Fruit fly (Drosophila melanogaster) whole organism, prepupa: ENCODE measurements around the gene CG7912.

ENCODE experiments used
- CG10631 ChIP-seq: fragments of 200-800 bp; sonication (Bioruptor generic); optimal IDR thresholded peaks from 2 replicates; lab custom pipeline; 2016; ENCODE audit warnings: missing biosample characterization, missing genetic modification characterization
- CG10669 ChIP-seq: fragments of 200-800 bp; sonication (Bioruptor generic); optimal IDR thresholded peaks from 3 replicates; lab custom pipeline; 2018; ENCODE audit warnings: missing biosample characterization, mild to moderate bottlenecking, missing genetic modification characterization, moderate library complexity
- CG11294 ChIP-seq: fragments of 200-800 bp; sonication (Bioruptor generic); IDR thresholded peaks from 2 replicates; pipeline ENCODE4 v1.3.6; 2022; ENCODE audit warnings: missing biosample characterization, missing genetic modification characterization
- CG11902 ChIP-seq: fragments of 200-800 bp; sonication (Bioruptor generic); optimal IDR thresholded peaks from 3 replicates; lab custom pipeline; 2016; ENCODE audit warnings: missing biosample characterization, missing genetic modification characterization
- CG15336 ChIP-seq: fragments of 200-800 bp; sonication (Bioruptor generic); IDR thresholded peaks from 2 replicates; pipeline ENCODE4 v1.3.6; 2022; ENCODE audit warnings: missing biosample characterization, missing genetic modification characterization
- CG1621 ChIP-seq: fragments of 200-800 bp; sonication (Bioruptor generic); optimal IDR thresholded peaks from 3 replicates; lab custom pipeline; 2018; ENCODE audit warnings: missing biosample characterization, mild to moderate bottlenecking, missing genetic modification characterization
- CG31627 ChIP-seq: fragments of 200-800 bp; sonication (Bioruptor generic); optimal IDR thresholded peaks from 3 replicates; lab custom pipeline; 2016; ENCODE audit warnings: missing biosample characterization, missing genetic modification characterization
- CG32006 ChIP-seq: fragments of 200-800 bp; sonication (Bioruptor generic); optimal IDR thresholded peaks from 3 replicates; lab custom pipeline; 2017; ENCODE audit warnings: missing biosample characterization, mild to moderate bottlenecking, missing genetic modification characterization
- CG4318 ChIP-seq: fragments of 200-800 bp; sonication (Bioruptor generic); optimal IDR thresholded peaks from 3 replicates; lab custom pipeline; 2017; ENCODE audit warnings: missing biosample characterization, mild to moderate bottlenecking, missing genetic modification characterization
- CG6163 ChIP-seq: fragments of 200-800 bp; sonication (Bioruptor generic); IDR thresholded peaks from 3 replicates; pipeline ENCODE4 v1.3.6; 2022; ENCODE audit warnings: missing biosample characterization, missing genetic modification characterization
- CG6792 ChIP-seq: fragments of 200-800 bp; sonication (Bioruptor generic); optimal IDR thresholded peaks from 3 replicates; lab custom pipeline; 2016; ENCODE audit warnings: missing biosample characterization, missing genetic modification characterization
- CG6808 ChIP-seq: fragments of 200-800 bp; sonication (Bioruptor generic); optimal IDR thresholded peaks from 3 replicates; lab custom pipeline; 2017; ENCODE audit warnings: missing biosample characterization, missing genetic modification characterization, mild to moderate bottlenecking, moderate library complexity, missing genetic modification reagents
- CG6854 ChIP-seq: fragments of 200-800 bp; sonication (Bioruptor generic); optimal IDR thresholded peaks from 2 replicates; lab custom pipeline; 2017; ENCODE audit warnings: missing biosample characterization, mild to moderate bottlenecking, missing genetic modification characterization
- CG8119 ChIP-seq: fragments of 200-800 bp; sonication (Bioruptor generic); IDR thresholded peaks from 3 replicates; pipeline ENCODE4 v1.3.6; 2022; ENCODE audit warnings: missing biosample characterization, missing genetic modification characterization
- CG8632 ChIP-seq: fragments of 200-800 bp; sonication (Bioruptor generic); optimal IDR thresholded peaks from 3 replicates; lab custom pipeline; 2016; ENCODE audit warnings: missing biosample characterization, missing genetic modification characterization
- Eip78C ChIP-seq: fragments of 200-800 bp; sonication (Bioruptor generic); peaks from one replicate; lab custom pipeline; 2016; ENCODE audit warnings: missing biosample characterization, missing genetic modification characterization
- Eip93F ChIP-seq: fragments of 200-800 bp; sonication (Bioruptor generic); optimal IDR thresholded peaks from 2 replicates; lab custom pipeline; 2016; ENCODE audit warnings: missing biosample characterization, mild to moderate bottlenecking, missing genetic modification characterization
- Ets96B ChIP-seq: fragments of 200-800 bp; optimal IDR thresholded peaks from 2 replicates; lab custom pipeline; 2019; ENCODE audit warnings: missing biosample characterization, mild to moderate bottlenecking, missing genetic modification characterization, moderate library complexity
- Gug ChIP-seq: fragments of 200-800 bp; sonication (Bioruptor generic); IDR thresholded peaks from 2 replicates; pipeline ENCODE4 v1.3.6; 2022; ENCODE audit warnings: missing biosample characterization, missing genetic modification characterization
- Hr4 ChIP-seq: fragments of 200-800 bp; sonication (Bioruptor generic); optimal IDR thresholded peaks from 3 replicates; lab custom pipeline; 2016; ENCODE audit warnings: missing biosample characterization, missing genetic modification characterization
- Lpt ChIP-seq: fragments of 200-800 bp; sonication (Bioruptor generic); optimal IDR thresholded peaks from 3 replicates; lab custom pipeline; 2016; ENCODE audit warnings: missing biosample characterization, missing genetic modification characterization
- Met ChIP-seq: fragments of 200-800 bp; sonication (Bioruptor generic); optimal IDR thresholded peaks from 3 replicates; lab custom pipeline; 2016; ENCODE audit warnings: missing biosample characterization, missing genetic modification characterization
- OdsH ChIP-seq: fragments of 200-800 bp; sonication (Bioruptor generic); optimal IDR thresholded peaks from 3 replicates; lab custom pipeline; 2016; ENCODE audit warnings: missing biosample characterization, missing genetic modification characterization
- Sox14 ChIP-seq: fragments of 200-800 bp; sonication (Bioruptor generic); optimal IDR thresholded peaks from 3 replicates; lab custom pipeline; 2016; ENCODE audit warnings: missing biosample characterization, missing genetic modification characterization
- achi ChIP-seq: fragments of 200-800 bp; sonication (Bioruptor generic); optimal IDR thresholded peaks from 3 replicates; lab custom pipeline; 2016; ENCODE audit warnings: missing biosample characterization, missing genetic modification characterization
- acj6 ChIP-seq: fragments of 200-800 bp; sonication (Bioruptor generic); optimal IDR thresholded peaks from 3 replicates; lab custom pipeline; 2016; ENCODE audit warnings: missing biosample characterization, missing genetic modification characterization
- cyc ChIP-seq: fragments of 200-800 bp; sonication (Bioruptor generic); optimal IDR thresholded peaks from 3 replicates; lab custom pipeline; 2016; ENCODE audit warnings: missing biosample characterization, missing genetic modification characterization
- dac ChIP-seq: fragments of 200-800 bp; sonication (Bioruptor generic); optimal IDR thresholded peaks from 2 replicates; lab custom pipeline; 2017; ENCODE audit warnings: missing biosample characterization, mild to moderate bottlenecking, missing genetic modification characterization
- eg ChIP-seq: fragments of 200-800 bp; sonication (Bioruptor generic); IDR thresholded peaks from 3 replicates; pipeline ENCODE4 v1.3.6; 2022; ENCODE audit warnings: missing biosample characterization, missing genetic modification characterization
- esn ChIP-seq: fragments of 200-800 bp; sonication (Bioruptor generic); optimal IDR thresholded peaks from 2 replicates; lab custom pipeline; 2016; ENCODE audit warnings: missing biosample characterization, mild to moderate bottlenecking, missing genetic modification characterization, moderate library complexity
- fkh ChIP-seq: fragments of 200-800 bp; sonication (Bioruptor generic); optimal IDR thresholded peaks from 3 replicates; lab custom pipeline; 2017; ENCODE audit warnings: missing biosample characterization, mild to moderate bottlenecking, missing genetic modification characterization, moderate library complexity
- net ChIP-seq: fragments of 200-800 bp; sonication (Bioruptor generic); optimal IDR thresholded peaks from 3 replicates; lab custom pipeline; 2016; ENCODE audit warnings: missing biosample characterization, missing genetic modification characterization
- salr ChIP-seq, 2 experiments: fragments of 200-800 bp; sonication (Bioruptor generic); optimal IDR thresholded peaks; 3 replicates each; lab custom pipeline; 2016 to 2018; ENCODE audit warnings: missing biosample characterization in 2 of 2, missing genetic modification characterization in 2 of 2, mild to moderate bottlenecking in 1 of 2
- ss ChIP-seq, 2 experiments: fragments of 200-800 bp; sonication (Bioruptor generic); optimal IDR thresholded peaks; 2 replicates in 1 of 2; 3 replicates in 1 of 2; lab custom pipeline; 2017 to 2018; ENCODE audit warnings: mild to moderate bottlenecking in 2 of 2, missing biosample characterization in 2 of 2, missing genetic modification characterization in 2 of 2, moderate library complexity in 1 of 2
- svp ChIP-seq: fragments of 200-800 bp; sonication (Bioruptor generic); peaks from one replicate; lab custom pipeline; 2016; ENCODE audit warnings: missing biosample characterization, missing genetic modification characterization
- vri ChIP-seq: fragments of 200-800 bp; sonication (Bioruptor generic); optimal IDR thresholded peaks from 3 replicates; lab custom pipeline; 2016; ENCODE audit warnings: missing biosample characterization, mild to moderate bottlenecking, missing genetic modification characterization

CG7912 gene

dm6 chr3R:30013909-30014308, 4.9 kb upstream of the CG7912 start (continued):
- TF ChIP-seq Hr4 (no peak), CG6854 (GFP tag; lab: Kevin White, UChicago) (peak; percentile 85), CG10669 (GFP tag; lab: Kevin White, UChicago) (peak; percentile 67), CG4318 (GFP tag; lab: Kevin White, UChicago) (no peak), CG8119 (GFP tag; lab: Robert Waterston, UW) (peak; percentile 47; the same call in 2 of the 3 replicates), eg (GFP tag; lab: Robert Waterston, UW) (no peak), Eip93F (peak; percentile 2), cyc (GFP tag; lab: Kevin White, UChicago) (no peak), CG32006 (GFP tag; lab: Kevin White, UChicago) (no peak), CG6792 (GFP tag; lab: Kevin White, UChicago) (no peak), esn (no peak), acj6 (GFP tag; lab: Kevin White, UChicago) (no peak), dac (GFP tag; lab: Kevin White, UChicago) (no peak), svp (GFP tag; lab: Kevin White, UChicago) (peak; percentile 77), CG31627 (no peak), CG15336 (GFP tag; lab: Robert Waterston, UW) (peak; percentile 40; the same call in 1 of the 2 replicates), Met (GFP tag; lab: Kevin White, UChicago) (peak; percentile 7), CG8632 (GFP tag; lab: Kevin White, UChicago) (no peak), CG11902 (GFP tag; lab: Kevin White, UChicago) (no peak)

- TF ChIP-seq achi (GFP tag; lab: Kevin White, UChicago) (peak; percentile 32), Eip93F (no peak), svp (GFP tag; lab: Kevin White, UChicago) (peak; percentile 44), Eip78C (GFP tag; lab: Kevin White, UChicago) (peak; percentile 69), net (GFP tag; lab: Kevin White, UChicago) (peak; percentile 23), eg (GFP tag; lab: Robert Waterston, UW) (peak; percentile 62), CG15336 (GFP tag; lab: Robert Waterston, UW) (peak; percentile 64), CG6808 (no peak), vri (GFP tag; lab: Kevin White, UChicago) (peak; percentile 68), CG6792 (GFP tag; lab: Kevin White, UChicago) (no peak), salr (GFP tag; optimal IDR thresholded peaks at IDR 0.05; lab: Kevin White, UChicago) (peak in 1 of 2 experiments; percentile 13), OdsH (GFP tag; lab: Kevin White, UChicago) (peak; percentile 25), Ets96B (tag; lab: Kevin White, UChicago) (no peak), CG11294 (GFP tag; lab: Robert Waterston, UW) (peak; percentile 34; the same call in 1 of the 2 replicates), dac (GFP tag; lab: Kevin White, UChicago) (no peak), CG8119 (GFP tag; lab: Robert Waterston, UW) (peak; percentile 46; the same call in 1 of the 3 replicates), Hr4 (peak; percentile 55), CG6163 (GFP tag; lab: Robert Waterston, UW) (peak; percentile 59), Gug (GFP tag; lab: Robert Waterston, UW) (no peak), Lpt (GFP tag; lab: Kevin White, UChicago) (no peak), CG10631 (GFP tag; lab: Kevin White, UChicago) (no peak), CG32006 (GFP tag; lab: Kevin White, UChicago) (peak; percentile 53), Sox14 (GFP tag; lab: Kevin White, UChicago) (peak; percentile 27), CG1621 (tag; lab: Kevin White, UChicago) (no peak), fkh (GFP tag; lab: Kevin White, UChicago) (peak; percentile 70), CG31627 (peak; percentile 17), CG10669 (GFP tag; lab: Kevin White, UChicago) (no peak), ss (GFP tag; optimal IDR thresholded peaks at IDR 0.05; lab: Kevin White, UChicago) (no peak)
Measured at dm6 chr3R:30012602-30013489, 3.9 kb upstream of the CG7912 start.
